Worm (Caenorhabditis elegans): Measurements from ENCODE around the gene C03A3.9.

Gene C03A3.9

ce11 chrX:11264715-11265114, 2.1 kb upstream of the C03A3.9 start:
- TF ChIP-seq nhr-129 (tag; optimal IDR thresholded peaks at IDR 0.05) (no peak), fos-1 (tag; optimal IDR thresholded peaks at IDR 0.05) (peak; percentile 93)

ce11 chrX:11268970-11269369, 2.2 kb downstream of the C03A3.9 start, which contains the start of gene C03A3.3:
Gene C03A3.3 (minus strand): TSS chrX:11269070.
- TF ChIP-seq unc-55 (GFP tag; optimal IDR thresholded peaks at IDR 0.05) (peak; percentile 31), peb-1 (tag; optimal IDR thresholded peaks at IDR 0.05) (no peak)

DNA sequence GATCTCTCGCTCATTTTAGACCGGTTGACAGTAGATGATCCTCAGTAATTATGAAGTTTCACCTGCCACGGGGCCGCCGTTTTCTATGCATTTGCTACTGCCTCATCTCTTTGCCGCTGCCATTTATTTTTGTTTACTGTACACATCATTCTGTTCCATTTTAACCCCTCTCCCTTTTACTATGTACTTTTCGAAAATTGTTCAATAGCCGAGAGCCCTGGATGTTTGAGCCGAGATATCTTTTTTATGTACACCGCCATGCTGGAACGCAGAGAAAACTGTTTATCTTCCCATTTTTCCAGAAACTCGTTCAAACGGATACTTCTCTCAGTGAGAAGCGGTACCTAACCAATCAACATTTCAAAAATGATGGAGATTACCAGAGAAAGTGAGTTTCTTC, 4.1 kb downstream of the C03A3.9 start, which contains the start of gene ifa-1:
TSS of gene ifa-1 (plus strand) at position 301 of the 400 bp plus-strand sequence.
- TF ChIP-seq unc-39 (tag; optimal IDR thresholded peaks at IDR 0.05), result no peak
- no peak for TF ChIP-seq mab-5 (tag; optimal IDR thresholded peaks at IDR 0.05)
- no peak for TF ChIP-seq snpc-4 (tag; optimal IDR thresholded peaks at IDR 0.05)
- TF ChIP-seq mbf-1 (tag; optimal IDR thresholded peaks at IDR 0.05), result no peak
- TF ChIP-seq R02D3.7 (tag; optimal IDR thresholded peaks at IDR 0.05), result no peak
- TF ChIP-seq sem-4 (tag; optimal IDR thresholded peaks at IDR 0.05), result no peak
- no peak for TF ChIP-seq ztf-11 (tag; optimal IDR thresholded peaks at IDR 0.05)
- no peak for TF ChIP-seq peb-1 (tag; optimal IDR thresholded peaks at IDR 0.05)
- TF ChIP-seq mdl-1 (tag; optimal IDR thresholded peaks at IDR 0.05), result no peak
- no peak for TF ChIP-seq nhr-12 (tag; optimal IDR thresholded peaks at IDR 0.05)
- TF ChIP-seq lin-11 (tag; optimal IDR thresholded peaks at IDR 0.05), result no peak
- no peak for TF ChIP-seq aly-2 (tag; optimal IDR thresholded peaks at IDR 0.05)
- no peak for TF ChIP-seq ceh-16 (tag; optimal IDR thresholded peaks at IDR 0.05)
- TF ChIP-seq C34F6.9 (tag; optimal IDR thresholded peaks at IDR 0.05), result no peak
- TF ChIP-seq egl-27 (tag; optimal IDR thresholded peaks at IDR 0.05), result no peak
- no peak for TF ChIP-seq ZK546.5 (tag; optimal IDR thresholded peaks at IDR 0.05)
- no peak for TF ChIP-seq sma-3 (GFP tag; optimal IDR thresholded peaks at IDR 0.05)
- no peak for TF ChIP-seq nhr-237 (tag; optimal IDR thresholded peaks at IDR 0.05)

DNA sequence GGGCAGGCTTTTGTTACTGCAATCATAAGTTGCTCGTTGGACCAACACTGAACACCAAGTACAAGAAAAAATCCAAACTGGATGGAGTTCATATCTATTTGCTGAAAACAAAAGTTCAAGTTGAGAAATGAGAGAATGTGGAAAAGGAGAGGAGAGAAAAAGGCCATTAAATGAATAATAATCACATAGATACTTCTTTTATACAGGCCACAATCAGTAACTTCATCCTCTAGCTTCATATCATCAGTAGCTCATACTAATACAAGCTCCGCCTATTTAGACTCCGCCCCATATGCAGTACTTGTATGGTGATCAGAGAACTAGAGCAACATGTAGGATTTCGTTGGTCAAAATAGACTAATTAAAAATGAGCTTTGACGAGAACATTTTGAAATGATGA, 12.5 kb downstream of the C03A3.9 start, which contains the start of gene F38B2.2:
TSS of gene F38B2.2 (minus strand) at position 101 of the 400 bp plus-strand sequence.
- TF ChIP-seq ZK546.5 (tag; optimal IDR thresholded peaks at IDR 0.05) (no peak), sem-4 (tag; optimal IDR thresholded peaks at IDR 0.05) (no peak)

DNA sequence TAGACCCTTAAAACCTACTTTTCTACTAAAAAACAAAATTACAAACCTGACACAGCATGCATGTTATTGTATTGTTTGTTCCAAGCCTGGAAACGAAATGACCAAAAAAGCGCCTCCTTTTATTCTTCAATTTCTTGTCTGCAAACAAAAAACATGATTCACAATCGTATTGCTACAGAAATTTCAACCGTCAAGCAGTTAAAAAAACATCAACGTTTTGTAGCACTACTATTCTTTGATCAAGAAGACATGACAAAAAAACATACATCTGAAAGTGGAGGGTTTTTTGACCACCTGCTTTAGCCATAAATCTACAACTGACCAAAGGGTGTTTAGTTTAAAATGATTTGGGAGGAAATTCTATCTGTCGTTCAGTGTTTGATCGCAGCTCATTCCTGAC, 14.3 kb downstream of the C03A3.9 start, which contains the start of gene F38B2.6:
TSS of gene F38B2.6 (minus strand) at position 101 of the 400 bp plus-strand sequence.
- TF ChIP-seq nhr-11 (tag; optimal IDR thresholded peaks at IDR 0.05) (no peak), sma-9 (GFP tag; optimal IDR thresholded peaks at IDR 0.05) (no peak), sma-9 (tag; optimal IDR thresholded peaks at IDR 0.05) (no peak), nhr-129 (tag; optimal IDR thresholded peaks at IDR 0.05) (no peak), lin-11 (tag; optimal IDR thresholded peaks at IDR 0.05) (no peak), fos-1 (tag; optimal IDR thresholded peaks at IDR 0.05) (no peak), C34F6.9 (tag; optimal IDR thresholded peaks at IDR 0.05) (no peak)

DNA sequence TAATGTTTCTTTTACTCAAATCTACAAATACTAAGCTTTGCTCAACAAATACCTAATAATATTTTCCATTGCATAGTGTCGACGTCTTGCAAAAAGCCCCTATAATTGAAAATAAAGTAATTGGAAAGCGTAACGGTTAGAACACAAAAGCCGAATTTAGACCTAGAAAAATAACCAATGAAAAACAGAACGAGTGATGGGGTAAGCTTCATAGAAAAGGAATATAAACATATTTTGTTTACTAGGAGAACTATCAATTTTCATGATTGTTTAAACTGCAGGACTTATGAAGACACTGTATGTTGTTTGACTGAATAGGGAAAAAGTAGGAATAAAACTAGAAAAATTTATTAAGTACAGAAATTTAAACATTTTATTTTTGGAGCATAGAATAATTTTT, 19.4 kb downstream of the C03A3.9 start, which contains the start of gene F38B2.3:
TSS of gene F38B2.3 (minus strand) at position 101 of the 400 bp plus-strand sequence.
- TF ChIP-seq egl-27 (tag; optimal IDR thresholded peaks at IDR 0.05) (no peak), nhr-6 (tag; optimal IDR thresholded peaks at IDR 0.05) (no peak), nhr-21 (tag; optimal IDR thresholded peaks at IDR 0.05) (no peak), fos-1 (tag; optimal IDR thresholded peaks at IDR 0.05) (no peak), nhr-77 (tag; optimal IDR thresholded peaks at IDR 0.05) (no peak), unc-55 (GFP tag; optimal IDR thresholded peaks at IDR 0.05) (no peak), ceh-16 (tag; optimal IDR thresholded peaks at IDR 0.05) (no peak), C34F6.9 (tag; optimal IDR thresholded peaks at IDR 0.05) (no peak), elt-1 (tag; optimal IDR thresholded peaks at IDR 0.05) (no peak), lsy-2 (tag; optimal IDR thresholded peaks at IDR 0.05) (no peak), mab-5 (tag; optimal IDR thresholded peaks at IDR 0.05) (no peak)

DNA sequence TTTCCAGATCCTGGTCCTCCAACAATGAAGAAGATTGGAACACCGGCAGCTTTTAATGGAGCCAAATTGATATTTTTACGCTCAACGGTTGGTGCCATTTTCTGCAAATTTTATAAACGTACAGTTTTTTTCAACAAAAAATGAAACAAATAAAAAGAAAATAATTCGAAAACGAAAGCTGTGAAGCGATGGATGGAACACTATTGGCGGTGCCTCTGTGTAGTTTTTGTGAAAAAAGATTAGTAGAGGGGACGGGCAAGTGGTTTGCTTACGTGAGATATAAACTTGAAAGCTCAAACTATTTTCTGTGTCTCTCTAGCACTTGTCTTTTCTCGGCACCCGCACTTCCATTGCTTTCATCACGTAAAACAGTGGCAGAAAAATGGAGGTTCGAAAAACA, 20.8 kb downstream of the C03A3.9 start, which contains the start of gene F38B2.4:
TSS of gene F38B2.4 (minus strand) at position 101 of the 400 bp plus-strand sequence.
- TF ChIP-seq ztf-4 (tag; optimal IDR thresholded peaks at IDR 0.05), result no peak
- TF ChIP-seq fos-1 (tag; optimal IDR thresholded peaks at IDR 0.05), result no peak
- TF ChIP-seq dmd-4 (tag; optimal IDR thresholded peaks at IDR 0.05), result no peak
- no peak for TF ChIP-seq peb-1 (tag; optimal IDR thresholded peaks at IDR 0.05)
- TF ChIP-seq crh-2 (tag; optimal IDR thresholded peaks at IDR 0.05), result no peak
- no peak for TF ChIP-seq unc-55 (GFP tag; optimal IDR thresholded peaks at IDR 0.05)
- no peak for TF ChIP-seq lsy-2 (tag; optimal IDR thresholded peaks at IDR 0.05)
- no peak for TF ChIP-seq mdl-1 (tag; optimal IDR thresholded peaks at IDR 0.05)
- no peak for TF ChIP-seq lin-39 (tag; optimal IDR thresholded peaks at IDR 0.05)
- no peak for TF ChIP-seq nhr-237 (tag; optimal IDR thresholded peaks at IDR 0.05)
- TF ChIP-seq nhr-21 (tag; optimal IDR thresholded peaks at IDR 0.05), result no peak
- no peak for TF ChIP-seq nhr-129 (tag; optimal IDR thresholded peaks at IDR 0.05)
- TF ChIP-seq elt-1 (tag; optimal IDR thresholded peaks at IDR 0.05), result no peak
- no peak for TF ChIP-seq C34F6.9 (tag; optimal IDR thresholded peaks at IDR 0.05)
- TF ChIP-seq nhr-11 (tag; optimal IDR thresholded peaks at IDR 0.05), result no peak

Data from whole organism, L2 larva.